Fruit fly (Drosophila melanogaster) whole organism, embryonic: ENCODE data around the gene CG9662.

Experiments
- ATbp ChIP-seq: fragments of 200-800 bp; sonication (Bioruptor generic); optimal IDR thresholded peaks from 2 replicates; lab custom pipeline; 2017; ENCODE audit warnings: missing biosample characterization, mild to moderate bottlenecking, missing genetic modification characterization, missing genetic modification reagents
- Antp ChIP-seq: fragments of 200-800 bp; sonication (Bioruptor generic); optimal IDR thresholded peaks from 3 replicates; lab custom pipeline; 2016; ENCODE audit warnings: missing biosample characterization, missing genetic modification characterization
- Bgb ChIP-seq: fragments of 200-800 bp; sonication (Bioruptor generic); IDR thresholded peaks from 2 replicates; pipeline ENCODE4 v1.3.6; 2022; ENCODE audit warnings: missing biosample characterization, missing genetic modification characterization; ENCODE audit not compliant: partially characterized antibody
- Blimp-1 ChIP-seq: fragments of 200-800 bp; sonication (Bioruptor generic); optimal IDR thresholded peaks from 3 replicates; lab custom pipeline; 2018; ENCODE audit warnings: missing biosample characterization, missing genetic modification characterization, mild to moderate bottlenecking, moderate library complexity, missing genetic modification reagents
- CG10267 ChIP-seq: fragments of 200-800 bp; sonication (Bioruptor generic); optimal IDR thresholded peaks from 2 replicates; lab custom pipeline; 2018; ENCODE audit warnings: missing biosample characterization, mild to moderate bottlenecking, missing genetic modification characterization, moderate library complexity
- CG10959 ChIP-seq: fragments of 200-800 bp; sonication (Bioruptor generic); IDR thresholded peaks from 2 replicates; pipeline ENCODE4 v1.3.6; 2022; ENCODE audit warnings: missing biosample characterization, missing genetic modification characterization
- CG11504 ChIP-seq: fragments of 200-800 bp; sonication (Bioruptor generic); optimal IDR thresholded peaks from 3 replicates; lab custom pipeline; 2019; ENCODE audit warnings: missing biosample characterization, mild to moderate bottlenecking, missing genetic modification characterization, moderate library complexity
- CG11696 ChIP-seq: fragments of 200-800 bp; sonication (Bioruptor generic); IDR thresholded peaks from 2 replicates; pipeline ENCODE4 v1.3.6; 2022; ENCODE audit warnings: missing biosample characterization, missing genetic modification characterization
- CG1603 ChIP-seq: fragments of 200-800 bp; sonication (Bioruptor generic); optimal IDR thresholded peaks from 2 replicates; lab custom pipeline; 2019; ENCODE audit warnings: missing biosample characterization, mild to moderate bottlenecking, missing genetic modification characterization, moderate library complexity
- CG1647 ChIP-seq: fragments of 200-800 bp; sonication (Bioruptor generic); optimal IDR thresholded peaks from 3 replicates; lab custom pipeline; 2016; ENCODE audit warnings: missing biosample characterization, missing genetic modification characterization
- CG16813 ChIP-seq: fragments of 200-800 bp; sonication (Bioruptor generic); IDR thresholded peaks from 3 replicates; pipeline ENCODE4 v1.3.6; 2022; ENCODE audit warnings: missing biosample characterization, missing genetic modification characterization; ENCODE audit not compliant: partially characterized antibody
- CG16863 ChIP-seq: fragments of 200-800 bp; sonication (Bioruptor generic); optimal IDR thresholded peaks from 3 replicates; lab custom pipeline; 2016; ENCODE audit warnings: missing biosample characterization, missing genetic modification characterization
- CG17361 ChIP-seq: fragments of 200-800 bp; sonication (Bioruptor generic); IDR thresholded peaks from 3 replicates; pipeline ENCODE4 v1.3.6; 2022; ENCODE audit warnings: missing biosample characterization, missing genetic modification characterization
- CG18011 ChIP-seq: fragments of 200-800 bp; sonication (Bioruptor generic); optimal IDR thresholded peaks from 2 replicates; lab custom pipeline; 2017; ENCODE audit warnings: missing biosample characterization, missing genetic modification characterization, mild to moderate bottlenecking, moderate library complexity, missing genotype
- CG30403 ChIP-seq: fragments of 200-800 bp; sonication (Bioruptor generic); optimal IDR thresholded peaks from 3 replicates; lab custom pipeline; 2016; ENCODE audit warnings: missing biosample characterization, missing genetic modification characterization
- CG31441 ChIP-seq: fragments of 200-800 bp; sonication (Bioruptor generic); IDR thresholded peaks from 2 replicates; pipeline ENCODE4 v1.3.6; 2022; ENCODE audit warnings: missing biosample characterization, missing genetic modification characterization
- CG33213 ChIP-seq: fragments of 200-800 bp; sonication (Bioruptor generic); optimal IDR thresholded peaks from 3 replicates; lab custom pipeline; 2016; ENCODE audit warnings: missing biosample characterization, missing genetic modification characterization
- CG34376 ChIP-seq: fragments of 200-800 bp; sonication (Bioruptor generic); optimal IDR thresholded peaks from 2 replicates; lab custom pipeline; 2018; ENCODE audit warnings: missing biosample characterization, mild to moderate bottlenecking, missing genetic modification characterization
- CG5180 ChIP-seq: fragments of 200-800 bp; sonication (Bioruptor generic); optimal IDR thresholded peaks from 3 replicates; lab custom pipeline; 2017; ENCODE audit warnings: missing biosample characterization, missing genetic modification characterization, mild to moderate bottlenecking, moderate library complexity, missing genetic modification reagents
- CG7786 ChIP-seq: fragments of 200-800 bp; sonication (Bioruptor generic); optimal IDR thresholded peaks from 2 replicates; lab custom pipeline; 2016; ENCODE audit warnings: missing biosample characterization, missing genetic modification characterization
- CG9437 ChIP-seq: fragments of 200-800 bp; sonication (Bioruptor generic); optimal IDR thresholded peaks from 2 replicates; lab custom pipeline; 2018; ENCODE audit warnings: missing biosample characterization, mild to moderate bottlenecking, missing genetic modification characterization
- HLH54F ChIP-seq: fragments of 200-800 bp; sonication (Bioruptor generic); optimal IDR thresholded peaks from 3 replicates; lab custom pipeline; 2016; ENCODE audit warnings: missing biosample characterization, missing genetic modification characterization
- Hmr ChIP-seq: fragments of 200-800 bp; sonication (Bioruptor generic); optimal IDR thresholded peaks from 3 replicates; lab custom pipeline; 2017; ENCODE audit warnings: mild to moderate bottlenecking, missing biosample characterization, missing genetic modification reagents, missing genetic modification characterization
- Lpt ChIP-seq: fragments of >200 bp; optimal IDR thresholded peaks from 2 replicates; lab custom pipeline; 2018; ENCODE audit warnings: missing biosample characterization, missing genetic modification characterization
- NC2α ChIP-seq: fragments of 200-800 bp; sonication (Bioruptor generic); optimal IDR thresholded peaks from 2 replicates; lab custom pipeline; 2016; ENCODE audit warnings: missing biosample characterization, missing genetic modification characterization
- NC2β ChIP-seq: fragments of 200-800 bp; sonication (Bioruptor generic); optimal IDR thresholded peaks from 2 replicates; lab custom pipeline; 2016; ENCODE audit warnings: missing biosample characterization, missing genetic modification characterization
- Oli ChIP-seq: fragments of 200-800 bp; sonication (Bioruptor generic); optimal IDR thresholded peaks from 2 replicates; lab custom pipeline; 2018; ENCODE audit warnings: missing biosample characterization, mild to moderate bottlenecking, missing genetic modification characterization, moderate library complexity
- Scr ChIP-seq: fragments of 200-800 bp; sonication (Bioruptor generic); IDR thresholded peaks from 2 replicates; pipeline ENCODE4 v1.3.6; 2022; ENCODE audit warnings: missing biosample characterization, missing genetic modification characterization; ENCODE audit not compliant: partially characterized antibody
- Sox102F ChIP-seq: fragments of 200-800 bp; sonication (Bioruptor generic); optimal IDR thresholded peaks from 2 replicates; lab custom pipeline; 2018; ENCODE audit warnings: missing biosample characterization, mild to moderate bottlenecking, missing genetic modification characterization, moderate library complexity
- Xbp1 ChIP-seq: fragments of 200-800 bp; sonication (Bioruptor generic); optimal IDR thresholded peaks from 3 replicates; lab custom pipeline; 2016; ENCODE audit warnings: missing biosample characterization, mild to moderate bottlenecking, missing genetic modification characterization
- bcd ChIP-seq: fragments of 200-800 bp; sonication (Bioruptor generic); optimal IDR thresholded peaks from 2 replicates; lab custom pipeline; 2017; ENCODE audit warnings: missing biosample characterization, mild to moderate bottlenecking, missing genetic modification characterization
- cg ChIP-seq: fragments of 200-800 bp; sonication (Bioruptor generic); optimal IDR thresholded peaks from 3 replicates; lab custom pipeline; 2019; ENCODE audit warnings: missing biosample characterization, mild to moderate bottlenecking, missing genetic modification characterization, moderate library complexity
- chm ChIP-seq: fragments of 200-800 bp; sonication (Bioruptor generic); IDR thresholded peaks from 2 replicates; pipeline ENCODE4 v1.3.6; 2022; ENCODE audit warnings: missing biosample characterization, missing genetic modification characterization
- da ChIP-seq: fragments of 200-800 bp; sonication (Bioruptor generic); optimal IDR thresholded peaks from 2 replicates; lab custom pipeline; 2016; ENCODE audit warnings: missing biosample characterization, missing genetic modification characterization
- dpn ChIP-seq, 2 experiments: fragments of 200-800 bp; sonication (Bioruptor generic); optimal IDR thresholded peaks; 3 replicates each; lab custom pipeline; 2016; ENCODE audit warnings: missing biosample characterization in 2 of 2, missing genetic modification characterization in 2 of 2
- eve ChIP-seq, 2 experiments: fragments of >200 bp; optimal IDR thresholded peaks; 2 replicates each; lab custom pipeline; 2017; ENCODE audit warnings: missing biosample characterization in 2 of 2, missing genetic modification characterization in 2 of 2
- fd64A ChIP-seq: fragments of 200-800 bp; sonication (Bioruptor generic); optimal IDR thresholded peaks from 3 replicates; lab custom pipeline; 2018; ENCODE audit warnings: missing biosample characterization, mild to moderate bottlenecking, missing genetic modification characterization
- gem ChIP-seq: fragments of 200-800 bp; sonication (Bioruptor generic); optimal IDR thresholded peaks from 2 replicates; lab custom pipeline; 2019; ENCODE audit warnings: missing biosample characterization, mild to moderate bottlenecking, missing genetic modification characterization, moderate library complexity
- ind ChIP-seq: fragments of 200-800 bp; sonication (Bioruptor generic); optimal IDR thresholded peaks from 3 replicates; lab custom pipeline; 2016; ENCODE audit warnings: missing biosample characterization, missing genetic modification characterization
- nerfin-1 ChIP-seq: fragments of 200-800 bp; sonication (Bioruptor generic); optimal IDR thresholded peaks from 3 replicates; lab custom pipeline; 2019; ENCODE audit warnings: missing biosample characterization, mild to moderate bottlenecking, missing genetic modification characterization, moderate library complexity
- nmo ChIP-seq: fragments of 200-800 bp; sonication (Bioruptor generic); optimal IDR thresholded peaks from 2 replicates; lab custom pipeline; 2018; ENCODE audit warnings: missing biosample characterization, mild to moderate bottlenecking, missing genetic modification characterization, moderate library complexity
- phol ChIP-seq: fragments of 200-800 bp; sonication (Bioruptor generic); optimal IDR thresholded peaks from 3 replicates; lab custom pipeline; 2018; ENCODE audit warnings: missing biosample characterization, mild to moderate bottlenecking, missing genetic modification characterization, moderate library complexity
- pita ChIP-seq: fragments of 200-800 bp; sonication (Bioruptor generic); optimal IDR thresholded peaks from 2 replicates; lab custom pipeline; 2017; ENCODE audit warnings: missing biosample characterization, mild to moderate bottlenecking, missing genetic modification characterization
- repo ChIP-seq: fragments of 200-800 bp; sonication (Bioruptor generic); optimal IDR thresholded peaks from 2 replicates; lab custom pipeline; 2016; ENCODE audit warnings: missing biosample characterization, missing genetic modification characterization
- sim ChIP-seq: fragments of 200-800 bp; sonication (Bioruptor generic); IDR thresholded peaks from 2 replicates; pipeline ENCODE4 v1.3.6; 2022; ENCODE audit warnings: missing biosample characterization, missing genetic modification characterization
- tio ChIP-seq: fragments of 200-800 bp; sonication (Bioruptor generic); optimal IDR thresholded peaks from 2 replicates; lab custom pipeline; 2017; ENCODE audit warnings: missing biosample characterization, missing genetic modification characterization, inconsistent platforms
- unpg ChIP-seq: fragments of 200-800 bp; sonication (Bioruptor generic); optimal IDR thresholded peaks from 3 replicates; lab custom pipeline; 2018; ENCODE audit warnings: missing biosample characterization, mild to moderate bottlenecking, missing genetic modification characterization, moderate library complexity
- vfl ChIP-seq: fragments of 200-800 bp; sonication (Bioruptor generic); optimal IDR thresholded peaks from 2 replicates; lab custom pipeline; 2016; ENCODE audit warnings: missing biosample characterization, missing genetic modification characterization
- zfh1 ChIP-seq: fragments of 200-800 bp; sonication (Bioruptor generic); IDR thresholded peaks from 3 replicates; pipeline ENCODE4 v1.3.6; 2022; ENCODE audit warnings: missing biosample characterization, missing genetic modification characterization

Gene CG9662

DNA sequence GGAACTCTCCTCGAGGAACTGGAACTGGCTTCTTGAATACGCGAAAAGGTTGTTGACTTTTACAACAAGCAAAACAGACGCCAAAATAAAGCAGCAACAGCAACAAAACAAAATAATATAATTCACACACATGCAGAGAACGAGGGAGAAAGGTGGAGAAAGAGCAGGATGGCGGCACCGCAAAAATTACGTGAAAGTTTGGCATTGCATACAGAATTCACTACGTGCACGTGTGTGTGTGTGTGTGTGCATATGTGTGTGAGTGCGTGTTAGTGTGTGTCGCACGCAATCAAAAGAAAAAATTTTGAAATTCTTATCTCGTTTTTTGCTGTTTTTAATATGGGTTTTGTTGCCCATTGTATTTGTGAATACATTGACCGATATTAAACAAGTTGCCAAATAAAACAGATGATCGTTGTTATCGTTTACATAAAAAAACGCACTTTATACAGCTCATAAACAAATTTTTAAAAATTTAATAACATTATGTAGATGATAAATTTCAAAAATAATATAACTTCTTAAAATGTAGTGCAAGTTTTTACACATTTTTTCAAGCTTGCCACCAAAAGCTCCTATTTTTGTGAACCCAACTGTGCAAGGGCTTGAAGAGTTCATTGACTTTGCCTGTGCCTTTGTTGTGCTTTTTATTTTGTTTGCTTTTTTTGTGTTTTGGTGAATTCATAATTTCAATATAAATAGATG, 35.2 kb downstream of the CG9662 start (continued):
- no peak for TF ChIP-seq CG5180 (GFP tag; lab: Kevin White, UChicago)
- peak in 1 of 2 experiments; percentile 29 for TF ChIP-seq dpn (GFP tag; optimal IDR thresholded peaks at IDR 0.05; lab: Kevin White, UChicago)
- no peak for TF ChIP-seq Antp
- TF ChIP-seq unpg (GFP tag; lab: Kevin White, UChicago), result peak; percentile 44
- TF ChIP-seq CG30403 (GFP tag; lab: Kevin White, UChicago), result peak; percentile 3
- no peak for TF ChIP-seq CG1603 (tag; lab: Kevin White, UChicago)
- TF ChIP-seq chm, result no peak
- TF ChIP-seq ind (GFP tag; lab: Kevin White, UChicago), result peak; percentile 5
- TF ChIP-seq Lpt (GFP tag; lab: Kevin White, UChicago), result no peak
- TF ChIP-seq Xbp1 (GFP tag; lab: Kevin White, UChicago), result peak; percentile 2
- TF ChIP-seq nerfin-1 (tag; lab: Kevin White, UChicago), result no peak
- no peak for TF ChIP-seq vfl (GFP tag; lab: Kevin White, UChicago)
- TF ChIP-seq CG1647 (GFP tag; lab: Kevin White, UChicago), result no peak
- TF ChIP-seq tio (GFP tag; lab: Kevin White, UChicago), result peak; percentile 23
- peak; percentile 20 for TF ChIP-seq phol (tag; lab: Kevin White, UChicago)
- peak; percentile 6 for TF ChIP-seq nmo (GFP tag; lab: Kevin White, UChicago)
- TF ChIP-seq CG11696 (GFP tag; lab: Robert Waterston, UW), result peak; percentile 59
- TF ChIP-seq CG16863 (GFP tag; lab: Kevin White, UChicago), result no peak
- TF ChIP-seq Bgb (GFP tag; lab: Robert Waterston, UW), result no peak
- no peak for TF ChIP-seq CG10959 (GFP tag; lab: Robert Waterston, UW)
- no peak for TF ChIP-seq NC2β (GFP tag; lab: Kevin White, UChicago)
- peak in 1 of 2 experiments; percentile 21 for TF ChIP-seq eve (GFP tag; optimal IDR thresholded peaks at IDR 0.05; lab: Kevin White, UChicago)
- TF ChIP-seq Oli (tag; lab: Kevin White, UChicago), result peak; percentile 10
- peak; percentile 12 for TF ChIP-seq CG9437
- 0 out of 3 replicates have a peak, but pooled peaks have one; percentile 9 for TF ChIP-seq zfh1 (GFP tag; lab: Robert Waterston, UW)
- no peak for TF ChIP-seq CG16813 (GFP tag; lab: Robert Waterston, UW)
- TF ChIP-seq HLH54F (GFP tag; lab: Kevin White, UChicago), result no peak
- no peak; the same call in 1 of the 2 replicates for TF ChIP-seq CG31441 (GFP tag; lab: Robert Waterston, UW)
- TF ChIP-seq fd64A, result no peak
- peak; percentile 33; the same call in 1 of the 3 replicates for TF ChIP-seq CG17361
- peak; percentile 25 for TF ChIP-seq cg (GFP tag; lab: Kevin White, UChicago)
- TF ChIP-seq CG10267 (tag; lab: Kevin White, UChicago), result no peak
- TF ChIP-seq repo, result no peak
- TF ChIP-seq Hmr (GFP tag; lab: Kevin White, UChicago), result no peak
- no peak for TF ChIP-seq pita (GFP tag; lab: Kevin White, UChicago)
- TF ChIP-seq CG11504 (tag; lab: Kevin White, UChicago), result peak; percentile 53
- peak; percentile 50 for TF ChIP-seq Blimp-1
- no peak for TF ChIP-seq CG33213
- no peak for TF ChIP-seq NC2α (GFP tag; lab: Kevin White, UChicago)
- no peak for TF ChIP-seq CG34376 (GFP tag; lab: Kevin White, UChicago)
- TF ChIP-seq Scr (GFP tag; lab: Robert Waterston, UW), result no peak
- TF ChIP-seq Sox102F (GFP tag; lab: Kevin White, UChicago), result peak; percentile 72
- TF ChIP-seq ATbp, result peak; percentile 13
- TF ChIP-seq gem (tag; lab: Kevin White, UChicago), result peak; percentile 67
- no peak for TF ChIP-seq CG7786 (GFP tag; lab: Kevin White, UChicago)
- TF ChIP-seq sim (GFP tag; lab: Robert Waterston, UW), result no peak
- TF ChIP-seq bcd (GFP tag; lab: Kevin White, UChicago), result no peak
- TF ChIP-seq da (GFP tag; lab: Kevin White, UChicago), result no peak
- TF ChIP-seq CG18011, result no peak
